Worm (Caenorhabditis elegans) whole organism, L3 larva: ENCODE measurements around the gene C52B9.4.

Experiments
- nfya-1 ChIP-seq: sonication (generic microtip); optimal IDR thresholded peaks from 2 replicates; lab custom pipeline; 2017; ENCODE audit warnings: missing genetic modification characterization, mild to moderate bottlenecking, missing compliant biosample characterization, antibody characterized with exemption, moderate library complexity; ENCODE audit not compliant: insufficient read depth
- nhr-76 ChIP-seq: fragments of 150-350 bp; sonication (generic microtip); optimal IDR thresholded peaks from 5 replicates; lab custom pipeline; 2014; ENCODE audit warnings: missing biosample characterization, missing genetic modification characterization

DNA sequence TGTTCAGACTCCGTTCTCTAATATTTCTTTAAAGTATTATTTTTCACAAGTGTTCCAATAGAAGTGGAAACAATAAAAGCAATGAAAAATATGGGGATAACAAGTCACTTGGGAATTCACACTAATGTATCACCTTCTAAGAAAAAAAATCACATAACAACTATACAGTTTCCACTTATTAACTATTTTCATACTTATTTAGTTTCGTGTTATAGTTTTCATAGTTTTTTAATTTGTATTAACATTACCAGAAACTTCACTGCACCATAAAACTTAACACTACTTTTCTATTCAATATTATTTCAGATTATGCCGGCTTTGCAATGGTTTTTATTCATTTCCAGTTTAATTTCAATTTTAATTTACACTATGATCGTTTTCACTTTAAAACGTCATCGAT is 8.4 kb upstream of the C52B9.4 start, which contains the start of gene srv-5:
- TF ChIP-seq nhr-76 (tag; lab: Kevin White, UChicago) (no peak), nfya-1 (tag; lab: Kevin White, UChicago) (no peak)
